Fruit fly (Drosophila melanogaster) whole organism, embryonic: Measurements from ENCODE around the gene Arp6.

Experiments
- B-H2 ChIP-seq: fragments of 200-800 bp; sonication (Bioruptor generic); optimal IDR thresholded peaks from 2 replicates; lab custom pipeline; 2018; ENCODE audit warnings: missing biosample characterization, mild to moderate bottlenecking, missing genetic modification characterization
- BEAF-32 ChIP-seq: fragments of 200-800 bp; sonication (Bioruptor generic); optimal IDR thresholded peaks from 3 replicates; lab custom pipeline; 2017; ENCODE audit warnings: missing biosample characterization, missing genetic modification characterization, mild to moderate bottlenecking, moderate library complexity, missing genetic modification reagents
- CG10431 ChIP-seq: fragments of 200-800 bp; sonication (Bioruptor generic); optimal IDR thresholded peaks from 3 replicates; lab custom pipeline; 2018; ENCODE audit warnings: missing biosample characterization, mild to moderate bottlenecking, missing genetic modification characterization
- CG11085 ChIP-seq: fragments of 200-800 bp; sonication (Bioruptor generic); IDR thresholded peaks from 2 replicates; pipeline ENCODE4 v1.3.6; 2022; ENCODE audit warnings: missing biosample characterization, missing genetic modification characterization
- CG12104 ChIP-seq: fragments of 200-800 bp; sonication (Bioruptor generic); optimal IDR thresholded peaks from 3 replicates; lab custom pipeline; 2016; ENCODE audit warnings: missing biosample characterization, missing genetic modification characterization
- CG1233 ChIP-seq: fragments of 200-800 bp; sonication (Bioruptor generic); optimal IDR thresholded peaks from 4 replicates; lab custom pipeline; 2018; ENCODE audit warnings: missing biosample characterization, mild to moderate bottlenecking, missing genetic modification characterization
- CG12744 ChIP-seq: fragments of 200-800 bp; sonication (Bioruptor generic); optimal IDR thresholded peaks from 2 replicates; lab custom pipeline; 2016; ENCODE audit warnings: missing biosample characterization, missing genetic modification characterization
- CG12769 ChIP-seq: fragments of 200-800 bp; sonication (Bioruptor generic); optimal IDR thresholded peaks from 2 replicates; lab custom pipeline; 2019; ENCODE audit warnings: missing biosample characterization, mild to moderate bottlenecking, missing genetic modification characterization, moderate library complexity
- CG13424 ChIP-seq: fragments of 200-800 bp; sonication (Bioruptor generic); optimal IDR thresholded peaks from 2 replicates; lab custom pipeline; 2019; ENCODE audit warnings: missing biosample characterization, mild to moderate bottlenecking, missing genetic modification characterization, moderate library complexity
- CG1529 ChIP-seq: fragments of 200-800 bp; sonication (Bioruptor generic); optimal IDR thresholded peaks from 3 replicates; lab custom pipeline; 2018; ENCODE audit warnings: missing biosample characterization, missing genetic modification characterization
- CG15479 ChIP-seq: fragments of 200-800 bp; sonication (Bioruptor generic); optimal IDR thresholded peaks from 3 replicates; lab custom pipeline; 2019; ENCODE audit warnings: missing biosample characterization, mild to moderate bottlenecking, missing genetic modification characterization, moderate library complexity
- CG18262 ChIP-seq: fragments of 200-800 bp; optimal IDR thresholded peaks from 3 replicates; lab custom pipeline; 2019; ENCODE audit warnings: missing biosample characterization, mild to moderate bottlenecking, missing genetic modification characterization, moderate library complexity
- CG2202 ChIP-seq: fragments of 200-800 bp; sonication (Bioruptor generic); optimal IDR thresholded peaks from 2 replicates; lab custom pipeline; 2018; ENCODE audit warnings: missing biosample characterization, mild to moderate bottlenecking, missing genetic modification characterization
- CG30403 ChIP-seq: fragments of 200-800 bp; sonication (Bioruptor generic); optimal IDR thresholded peaks from 3 replicates; lab custom pipeline; 2016; ENCODE audit warnings: missing biosample characterization, missing genetic modification characterization
- CG3163 ChIP-seq: fragments of 200-800 bp; sonication (Bioruptor generic); optimal IDR thresholded peaks from 3 replicates; lab custom pipeline; 2016; ENCODE audit warnings: missing biosample characterization, missing genetic modification characterization
- CG4404 ChIP-seq: fragments of 200-800 bp; sonication (Bioruptor generic); IDR thresholded peaks from 2 replicates; pipeline ENCODE4 v1.3.6; 2022; ENCODE audit warnings: missing biosample characterization, missing genetic modification characterization
- CG7963 ChIP-seq: fragments of 200-800 bp; sonication (Bioruptor generic); IDR thresholded peaks from 3 replicates; pipeline ENCODE4 v1.3.6; 2022; ENCODE audit warnings: missing biosample characterization, missing genetic modification characterization; ENCODE audit not compliant: partially characterized antibody
- CG7987 ChIP-seq: fragments of 200-800 bp; sonication (Bioruptor generic); optimal IDR thresholded peaks from 2 replicates; lab custom pipeline; 2018; ENCODE audit warnings: missing biosample characterization, mild to moderate bottlenecking, missing genetic modification characterization, moderate library complexity
- CG8089 ChIP-seq: fragments of 200-800 bp; sonication (Bioruptor generic); optimal IDR thresholded peaks from 3 replicates; lab custom pipeline; 2016; ENCODE audit warnings: missing biosample characterization, missing genetic modification characterization
- CG9876 ChIP-seq: fragments of 200-800 bp; sonication (Bioruptor generic); optimal IDR thresholded peaks from 2 replicates; lab custom pipeline; 2016; ENCODE audit warnings: missing biosample characterization, missing genetic modification characterization
- Chrac-16 ChIP-seq: fragments of 200-800 bp; sonication (Bioruptor generic); optimal IDR thresholded peaks from 3 replicates; lab custom pipeline; 2016; ENCODE audit warnings: missing biosample characterization, missing genetic modification characterization
- CkIIα-i1 ChIP-seq: fragments of 200-800 bp; sonication (Bioruptor generic); IDR thresholded peaks from 2 replicates; pipeline ENCODE4 v1.3.6; 2022; ENCODE audit warnings: missing biosample characterization, missing genetic modification characterization
- Dip3 ChIP-seq: fragments of 200-800 bp; sonication (Bioruptor generic); optimal IDR thresholded peaks from 3 replicates; lab custom pipeline; 2016; ENCODE audit warnings: missing biosample characterization, missing genetic modification characterization
- Eip74EF ChIP-seq, 2 experiments: fragments of 200-800 bp in 1 of 2; fragments of >200 bp in 1 of 2; sonication (Bioruptor generic) in 1 of 2; optimal IDR thresholded peaks; 2 replicates each; lab custom pipeline; 2017 to 2019; ENCODE audit warnings: missing biosample characterization in 2 of 2, missing genetic modification characterization in 2 of 2, mild to moderate bottlenecking in 1 of 2, moderate library complexity in 1 of 2
- Elba2 ChIP-seq: fragments of 200-800 bp; sonication (Bioruptor generic); optimal IDR thresholded peaks from 3 replicates; lab custom pipeline; 2016; ENCODE audit warnings: missing biosample characterization, missing genetic modification characterization
- Fer1 ChIP-seq: fragments of 200-800 bp; sonication (Bioruptor generic); optimal IDR thresholded peaks from 2 replicates; lab custom pipeline; 2017; ENCODE audit warnings: missing biosample characterization, mild to moderate bottlenecking, missing genetic modification characterization
- HmgD ChIP-seq: fragments of 200-800 bp; sonication (Bioruptor generic); optimal IDR thresholded peaks from 3 replicates; lab custom pipeline; 2016; ENCODE audit warnings: missing biosample characterization, missing genetic modification characterization
- Jarid2 ChIP-seq: fragments of 200-800 bp; sonication (Bioruptor generic); optimal IDR thresholded peaks from 3 replicates; lab custom pipeline; 2017; ENCODE audit warnings: mild to moderate bottlenecking, missing biosample characterization, missing genetic modification reagents, missing genetic modification characterization
- MESR4 ChIP-seq: fragments of 200-800 bp; sonication (Bioruptor generic); optimal IDR thresholded peaks from 2 replicates; lab custom pipeline; 2018; ENCODE audit warnings: missing biosample characterization, mild to moderate bottlenecking, missing genetic modification characterization, moderate library complexity
- Oli ChIP-seq: fragments of 200-800 bp; sonication (Bioruptor generic); optimal IDR thresholded peaks from 2 replicates; lab custom pipeline; 2018; ENCODE audit warnings: missing biosample characterization, mild to moderate bottlenecking, missing genetic modification characterization, moderate library complexity
- amos ChIP-seq: fragments of 200-800 bp; sonication (Bioruptor generic); IDR thresholded peaks from 2 replicates; pipeline ENCODE4 v1.3.6; 2022; ENCODE audit warnings: missing biosample characterization, missing genetic modification characterization; ENCODE audit not compliant: partially characterized antibody
- aop ChIP-seq: fragments of 200-800 bp; sonication (Bioruptor generic); IDR thresholded peaks from 2 replicates; pipeline ENCODE4 v1.3.6; 2022; ENCODE audit warnings: missing biosample characterization, missing genetic modification characterization
- bab2 ChIP-seq: fragments of 200-800 bp; sonication (Bioruptor generic); optimal IDR thresholded peaks from 2 replicates; lab custom pipeline; 2016; ENCODE audit warnings: missing biosample characterization, missing genetic modification characterization
- br ChIP-seq: fragments of >200 bp; optimal IDR thresholded peaks from 2 replicates; lab custom pipeline; 2017
- bsh ChIP-seq, 2 experiments: fragments of 200-800 bp; sonication (Bioruptor generic); optimal IDR thresholded peaks; 2 replicates each; lab custom pipeline; 2017 to 2018; ENCODE audit warnings: mild to moderate bottlenecking in 2 of 2, missing biosample characterization in 2 of 2, missing genetic modification characterization in 2 of 2, moderate library complexity in 1 of 2
- dati ChIP-seq: fragments of 200-800 bp; sonication (Bioruptor generic); IDR thresholded peaks from 2 replicates; pipeline ENCODE4 v1.3.6; 2022; ENCODE audit warnings: missing biosample characterization, missing genetic modification characterization
- dimm ChIP-seq: fragments of 200-800 bp; sonication (Bioruptor generic); IDR thresholded peaks from 2 replicates; pipeline ENCODE4 v1.3.6; 2022; ENCODE audit warnings: missing biosample characterization, missing genetic modification characterization
- ftz-f1 ChIP-seq: fragments of 200-800 bp; sonication (Bioruptor generic); optimal IDR thresholded peaks from 2 replicates; lab custom pipeline; 2016; ENCODE audit warnings: missing biosample characterization, missing genetic modification characterization
- mam ChIP-seq: fragments of 200-800 bp; sonication (Bioruptor generic); optimal IDR thresholded peaks from 3 replicates; lab custom pipeline; 2016; ENCODE audit warnings: missing biosample characterization, missing genetic modification characterization
- mirr ChIP-seq: fragments of 200-800 bp; sonication (Bioruptor generic); optimal IDR thresholded peaks from 3 replicates; lab custom pipeline; 2018; ENCODE audit warnings: missing biosample characterization, mild to moderate bottlenecking, missing genetic modification characterization
- phol ChIP-seq: fragments of 200-800 bp; sonication (Bioruptor generic); optimal IDR thresholded peaks from 3 replicates; lab custom pipeline; 2018; ENCODE audit warnings: missing biosample characterization, mild to moderate bottlenecking, missing genetic modification characterization, moderate library complexity
- run ChIP-seq: fragments of 200-800 bp; sonication (Bioruptor generic); optimal IDR thresholded peaks from 3 replicates; lab custom pipeline; 2018; ENCODE audit warnings: missing biosample characterization, mild to moderate bottlenecking, missing genetic modification characterization
- sc ChIP-seq, 3 experiments: fragments of >200 bp in 2 of 3; fragments of 200-800 bp in 1 of 3; sonication (Bioruptor generic) in 1 of 3; optimal IDR thresholded peaks; 2 replicates in 2 of 3; 3 replicates in 1 of 3; lab custom pipeline; 2017; ENCODE audit warnings: mild to moderate bottlenecking in 1 of 3, missing biosample characterization in 1 of 3, missing genetic modification characterization in 1 of 3, missing genetic modification reagents in 1 of 3
- sd ChIP-seq: fragments of 200-800 bp; sonication (Bioruptor generic); optimal IDR thresholded peaks from 3 replicates; lab custom pipeline; 2018; ENCODE audit warnings: missing biosample characterization, mild to moderate bottlenecking, missing genetic modification characterization, moderate library complexity
- sens ChIP-seq: fragments of 200-800 bp; sonication (Bioruptor generic); peaks from one replicate; lab custom pipeline; 2016; ENCODE audit warnings: missing biosample characterization, missing genetic modification characterization
- seq ChIP-seq: fragments of 200-800 bp; sonication (Bioruptor generic); IDR thresholded peaks from 2 replicates; pipeline ENCODE4 v1.3.6; 2022; ENCODE audit warnings: missing biosample characterization, missing genetic modification characterization
- sisA ChIP-seq: fragments of 200-800 bp; sonication (Bioruptor generic); IDR thresholded peaks from 2 replicates; pipeline ENCODE4 v1.3.6; 2022; ENCODE audit warnings: missing biosample characterization, missing genetic modification characterization
- tio ChIP-seq: fragments of 200-800 bp; sonication (Bioruptor generic); optimal IDR thresholded peaks from 2 replicates; lab custom pipeline; 2017; ENCODE audit warnings: missing biosample characterization, missing genetic modification characterization, inconsistent platforms
- toy ChIP-seq: fragments of 200-800 bp; sonication (Bioruptor generic); IDR thresholded peaks from 2 replicates; pipeline ENCODE4 v1.3.6; 2022; ENCODE audit warnings: missing biosample characterization, missing genetic modification characterization
- trh ChIP-seq: fragments of 200-800 bp; sonication (Bioruptor generic); optimal IDR thresholded peaks from 2 replicates; lab custom pipeline; 2016; ENCODE audit warnings: missing biosample characterization, missing genetic modification characterization

Gene Arp6

dm6 chrX:15740288-15740726, 3.4 kb upstream of the Arp6 start (continued):
- no peak for TF ChIP-seq br (lab: Kevin White, UChicago)
- TF ChIP-seq Elba2 (GFP tag; lab: Kevin White, UChicago) = no peak
- TF ChIP-seq aop (GFP tag; lab: Robert Waterston, UW) = no peak
- TF ChIP-seq tio = no peak
- peak in 1 of 2 experiments; percentile 43 for TF ChIP-seq Eip74EF (GFP tag; optimal IDR thresholded peaks at IDR 0.05; lab: Kevin White, UChicago)
- no peak for TF ChIP-seq CG10431 (GFP tag; lab: Kevin White, UChicago)
- no peak for TF ChIP-seq CG3163 (GFP tag; lab: Kevin White, UChicago)
- no peak for TF ChIP-seq CG12104
- TF ChIP-seq Jarid2 (GFP tag; lab: Kevin White, UChicago) = no peak
- peak; percentile 72 for TF ChIP-seq sisA (GFP tag; lab: Robert Waterston, UW)
- TF ChIP-seq Chrac-16 (GFP tag; lab: Kevin White, UChicago) = peak; percentile 63
- no peak for TF ChIP-seq CkIIα-i1
- TF ChIP-seq CG1233 (GFP tag; lab: Kevin White, UChicago) = peak; percentile 46
- peak; percentile 30 for TF ChIP-seq CG1529
- peak; percentile 91 for TF ChIP-seq sens (GFP tag; lab: Kevin White, UChicago)
- no peak for TF ChIP-seq MESR4 (GFP tag; lab: Kevin White, UChicago)
- no peak for TF ChIP-seq run (tag; lab: Kevin White, UChicago)
- TF ChIP-seq Fer1 = peak; percentile 85
- no peak for TF ChIP-seq CG2202 (tag; lab: Kevin White, UChicago)
- TF ChIP-seq dati (GFP tag; lab: Robert Waterston, UW) = peak; percentile 31; the same call in 1 of the 2 replicates
- no peak for TF ChIP-seq CG8089 (GFP tag; lab: Kevin White, UChicago)
- TF ChIP-seq seq (GFP tag; lab: Robert Waterston, UW) = peak; percentile 65
- peak; percentile 51 for TF ChIP-seq CG12744 (GFP tag; lab: Kevin White, UChicago)
- TF ChIP-seq CG11085 (GFP tag; lab: Robert Waterston, UW) = peak; percentile 74
- TF ChIP-seq CG12769 (tag; lab: Kevin White, UChicago) = peak; percentile 87
- no peak for TF ChIP-seq CG7963
- no peak for TF ChIP-seq BEAF-32 (GFP tag; lab: Kevin White, UChicago)
- no peak for TF ChIP-seq ftz-f1 (GFP tag; lab: Kevin White, UChicago)
- no peak for TF ChIP-seq CG15479 (GFP tag; lab: Kevin White, UChicago)
- TF ChIP-seq CG7987 (GFP tag; lab: Kevin White, UChicago) = peak; percentile 67
- TF ChIP-seq Oli (tag; lab: Kevin White, UChicago) = peak; percentile 75
- TF ChIP-seq toy (GFP tag; lab: Robert Waterston, UW) = 0 out of 2 replicates have a peak, but pooled peaks have one; percentile 40
- peak; percentile 5 to 66 for TF ChIP-seq bsh (GFP tag; optimal IDR thresholded peaks at IDR 0.05; lab: Kevin White, UChicago)
- peak; percentile 50 for TF ChIP-seq CG4404 (GFP tag; lab: Robert Waterston, UW)
- peak; percentile 76 for TF ChIP-seq B-H2 (GFP tag; lab: Kevin White, UChicago)
- no peak for TF ChIP-seq HmgD (GFP tag; lab: Kevin White, UChicago)
- TF ChIP-seq CG9876 (GFP tag; lab: Kevin White, UChicago) = no peak
- 0 out of 2 replicates have a peak, but pooled peaks have one; percentile 4 for TF ChIP-seq amos
- TF ChIP-seq trh = peak; percentile 23
- peak; percentile 77 for TF ChIP-seq mirr (GFP tag; lab: Kevin White, UChicago)
- TF ChIP-seq sc (optimal IDR thresholded peaks at IDR 0.05; lab: Kevin White, UChicago) = no peak
- TF ChIP-seq sc (GFP tag; optimal IDR thresholded peaks at IDR 0.05; lab: Kevin White, UChicago) = peak; percentile 6
- TF ChIP-seq CG13424 = peak; percentile 77
- TF ChIP-seq sd (tag; lab: Kevin White, UChicago) = peak; percentile 56
- TF ChIP-seq dimm (GFP tag; lab: Robert Waterston, UW) = peak; percentile 14; the same call in 1 of the 2 replicates
- TF ChIP-seq CG18262 (tag; lab: Kevin White, UChicago) = peak; percentile 53
- TF ChIP-seq phol (tag; lab: Kevin White, UChicago) = peak; percentile 52
- peak; percentile 67 for TF ChIP-seq CG30403 (GFP tag; lab: Kevin White, UChicago)
- TF ChIP-seq Dip3 (GFP tag; lab: Kevin White, UChicago) = peak; percentile 57
- peak; percentile 56 for TF ChIP-seq bab2 (GFP tag; lab: Kevin White, UChicago)
- TF ChIP-seq mam (GFP tag; lab: Kevin White, UChicago) = peak; percentile 69
